Fruit fly (Drosophila melanogaster): ENCODE measurements around the gene Rpt5.

DNA sequence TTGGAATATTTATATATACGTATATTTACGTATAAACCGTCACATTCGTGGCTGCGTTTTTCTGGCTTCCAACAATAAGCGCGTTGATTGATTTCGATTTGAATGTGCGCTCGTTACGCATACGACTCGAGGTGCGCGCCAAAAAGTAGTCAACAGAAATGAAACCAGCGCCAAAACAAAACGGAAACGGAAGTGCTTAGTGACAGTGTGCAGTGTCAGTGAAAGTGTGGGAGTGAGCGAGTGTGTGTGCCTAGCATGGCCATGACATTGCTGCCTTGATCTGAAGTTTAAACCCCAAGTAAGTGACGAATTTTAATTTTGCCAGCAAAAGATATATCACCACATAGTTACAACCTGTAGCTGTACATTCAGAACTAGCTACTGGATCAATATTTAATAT is 51.0 kb downstream of the Rpt5 start, which contains the start of gene CG34355:
- no peak for TF ChIP-seq psq (optimal IDR thresholded peaks at IDR 0.05)
- TF ChIP-seq Sin3A (optimal IDR thresholded peaks at IDR 0.05): no peak
- no peak for TF ChIP-seq insv (optimal IDR thresholded peaks at IDR 0.05)
